Fruit fly (Drosophila melanogaster): Measurements from ENCODE around the gene VhaAC39-2.

Gene VhaAC39-2

dm6 chr3R:23144654-23145053 lies 14.5 kb downstream of the VhaAC39-2 start (continued):
- TF ChIP-seq prd (optimal IDR thresholded peaks at IDR 0.05) (no peak), prd (GFP tag; IDR thresholded peaks at IDR 0.05) (peak; percentile 26; the same call in 1 of the 3 replicates)

DNA sequence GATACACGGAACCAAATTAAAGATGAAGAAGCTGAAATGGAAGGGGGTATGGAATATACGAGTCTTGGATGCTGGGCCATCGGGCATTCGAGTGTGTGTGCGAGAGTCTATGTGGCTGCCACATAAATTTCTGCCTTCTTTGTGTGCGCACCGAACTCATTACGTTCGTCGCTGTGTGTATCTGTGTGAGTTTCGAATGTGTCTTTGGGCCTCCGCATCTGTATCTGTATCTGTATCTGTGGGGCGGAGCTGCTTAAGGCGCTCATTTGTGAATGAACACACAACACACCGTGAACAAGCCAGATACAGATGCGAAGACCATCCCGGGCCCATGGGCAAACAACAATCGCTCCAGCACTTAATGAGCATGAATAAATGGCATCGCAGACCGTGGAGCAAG lies 15.7 kb downstream of the VhaAC39-2 start:
- TF ChIP-seq Awh (GFP tag; IDR thresholded peaks at IDR 0.05), result 0 out of 2 replicates have a peak, but pooled peaks have one; percentile 28
- TF ChIP-seq zen2 (GFP tag; IDR thresholded peaks at IDR 0.05; ENCODE audit: partially characterized antibody), result no peak
- peak; percentile 84 for TF ChIP-seq Nf-YC (tag; optimal IDR thresholded peaks at IDR 0.05)
- peak; percentile 78 for TF ChIP-seq kni (GFP tag; optimal IDR thresholded peaks at IDR 0.05)
- 0 out of 2 replicates have a peak, but pooled peaks have one; percentile 4 for TF ChIP-seq nerfin-2 (GFP tag; IDR thresholded peaks at IDR 0.05; ENCODE audit: partially characterized antibody)
- TF ChIP-seq Six4 (GFP tag; optimal IDR thresholded peaks at IDR 0.05), result no peak
- 0 out of 2 replicates have a peak, but pooled peaks have one; percentile 17 for TF ChIP-seq vvl (GFP tag; IDR thresholded peaks at IDR 0.05)
- no peak for TF ChIP-seq CG3065 (GFP tag; optimal IDR thresholded peaks at IDR 0.05)
- peak; percentile 74 for TF ChIP-seq abd-A (tag; optimal IDR thresholded peaks at IDR 0.05)
- 0 out of 3 replicates have a peak, but pooled peaks have one; percentile 29 for TF ChIP-seq CG3726 (GFP tag; IDR thresholded peaks at IDR 0.05)
- peak; percentile 14; the same call in 1 of the 2 replicates for TF ChIP-seq CG10321 (GFP tag; IDR thresholded peaks at IDR 0.05)
- peak; percentile 48; the same call in 1 of the 3 replicates for TF ChIP-seq z (GFP tag; IDR thresholded peaks at IDR 0.05)
- TF ChIP-seq chinmo (GFP tag; IDR thresholded peaks at IDR 0.05; ENCODE audit: partially characterized antibody), result 0 out of 4 replicates have a peak, but pooled peaks have one; percentile 58
- no peak for TF ChIP-seq CG10959 (GFP tag; IDR thresholded peaks at IDR 0.05)
- peak; percentile 94 for TF ChIP-seq CG6175 (GFP tag; IDR thresholded peaks at IDR 0.05)
- peak; percentile 73 for TF ChIP-seq pros (GFP tag; optimal IDR thresholded peaks at IDR 0.05)
- peak; percentile 41 for TF ChIP-seq twi (tag; optimal IDR thresholded peaks at IDR 0.05)
- no peak for TF ChIP-seq CG8359 (GFP tag; optimal IDR thresholded peaks at IDR 0.05; ENCODE audit: borderline replicate concordance)
- peak; percentile 93 for TF ChIP-seq CG2712 (tag; optimal IDR thresholded peaks at IDR 0.05)
- no peak for TF ChIP-seq CG3407 (GFP tag; optimal IDR thresholded peaks at IDR 0.05)
- peak; percentile 2 for TF ChIP-seq sd (tag; optimal IDR thresholded peaks at IDR 0.05)
- peak; percentile 53 for TF ChIP-seq CG12769 (tag; optimal IDR thresholded peaks at IDR 0.05)
- TF ChIP-seq CG7271 (tag; optimal IDR thresholded peaks at IDR 0.05), result no peak
- TF ChIP-seq cg (GFP tag; optimal IDR thresholded peaks at IDR 0.05), result peak; percentile 96
- TF ChIP-seq CG15696 (tag; optimal IDR thresholded peaks at IDR 0.05), result no peak
- 0 out of 2 replicates have a peak, but pooled peaks have one; percentile 10 for TF ChIP-seq NFAT (GFP tag; IDR thresholded peaks at IDR 0.05)
- TF ChIP-seq Deaf1 (tag; optimal IDR thresholded peaks at IDR 0.05), result peak; percentile 57
- 0 out of 2 replicates have a peak, but pooled peaks have one; percentile 11 for TF ChIP-seq ttk (GFP tag; IDR thresholded peaks at IDR 0.05)
- TF ChIP-seq Nf-YB (GFP tag; optimal IDR thresholded peaks at IDR 0.05), result peak; percentile 89
- no peak for TF ChIP-seq Eip74EF (GFP tag; optimal IDR thresholded peaks at IDR 0.05)

dm6 chr3R:23141678-23142338 lies 17.3 kb downstream of the VhaAC39-2 start, which contains the start of gene hh:
hh (minus strand) TSS chr3R:23141906.
- TF ChIP-seq pum (GFP tag; optimal IDR thresholded peaks at IDR 0.05) (no peak), H15 (GFP tag; IDR thresholded peaks at IDR 0.05) (no peak), CG10321 (GFP tag; IDR thresholded peaks at IDR 0.05) (peak; percentile 95), slbo (GFP tag; IDR thresholded peaks at IDR 0.05) (peak; percentile 15; the same call in 1 of the 2 replicates), shn (GFP tag; optimal IDR thresholded peaks at IDR 0.05) (no peak), CG31224 (GFP tag; IDR thresholded peaks at IDR 0.05) (no peak), CG4328 (GFP tag; optimal IDR thresholded peaks at IDR 0.05) (no peak), insv (GFP tag; optimal IDR thresholded peaks at IDR 0.05) (peak in 1 of 2 experiments; percentile 71), Atf-2 (GFP tag; optimal IDR thresholded peaks at IDR 0.05) (no peak), CG17829 (tag; optimal IDR thresholded peaks at IDR 0.05) (peak; percentile 26), sqz (GFP tag; optimal IDR thresholded peaks at IDR 0.05) (no peak), Ravus (GFP tag; IDR thresholded peaks at IDR 0.05) (no peak), CG15514 (GFP tag; optimal IDR thresholded peaks at IDR 0.05) (peak; percentile 9), CG5180 (GFP tag; optimal IDR thresholded peaks at IDR 0.05) (peak; percentile 54), CG34224 (GFP tag; IDR thresholded peaks at IDR 0.05; ENCODE audit: partially characterized antibody) (no peak), Opbp (GFP tag; IDR thresholded peaks at IDR 0.05; ENCODE audit: partially characterized antibody) (peak; percentile 36; the same call in 1 of the 3 replicates)

All from whole organism, embryonic.